Fruit fly (Drosophila melanogaster): ENCODE measurements around the gene Gapvd1.

Gapvd1 gene

dm6 chrX:11367783-11368509 is 42.8 kb downstream of the Gapvd1 start, which contains the start of the genes hop and Tim8 (continued):
- TF ChIP-seq Dll (GFP tag; IDR thresholded peaks at IDR 0.05; ENCODE audit: partially characterized antibody) (peak; percentile 87), sd (tag; optimal IDR thresholded peaks at IDR 0.05) (peak; percentile 82), CG2116 (GFP tag; optimal IDR thresholded peaks at IDR 0.05) (peak; percentile 74), mld (GFP tag; IDR thresholded peaks at IDR 0.05; ENCODE audit: partially characterized antibody) (peak; percentile 85), bigmax (GFP tag; optimal IDR thresholded peaks at IDR 0.05) (peak; percentile 94), vnd (GFP tag; IDR thresholded peaks at IDR 0.05; ENCODE audit: partially characterized antibody) (peak; percentile 92), MBD-R2 (GFP tag; IDR thresholded peaks at IDR 0.05) (peak; percentile 24; the same call in 1 of the 2 replicates), crp (GFP tag; optimal IDR thresholded peaks at IDR 0.05) (peak in 1 of 2 experiments; percentile 74), pho (GFP tag; optimal IDR thresholded peaks at IDR 0.05) (peak; percentile 2), knrl (GFP tag; IDR thresholded peaks at IDR 0.05; ENCODE audit: partially characterized antibody) (peak; percentile 91), lola (GFP tag; optimal IDR thresholded peaks at IDR 0.05) (peak in 1 of 3 experiments; percentile 5)

DNA sequence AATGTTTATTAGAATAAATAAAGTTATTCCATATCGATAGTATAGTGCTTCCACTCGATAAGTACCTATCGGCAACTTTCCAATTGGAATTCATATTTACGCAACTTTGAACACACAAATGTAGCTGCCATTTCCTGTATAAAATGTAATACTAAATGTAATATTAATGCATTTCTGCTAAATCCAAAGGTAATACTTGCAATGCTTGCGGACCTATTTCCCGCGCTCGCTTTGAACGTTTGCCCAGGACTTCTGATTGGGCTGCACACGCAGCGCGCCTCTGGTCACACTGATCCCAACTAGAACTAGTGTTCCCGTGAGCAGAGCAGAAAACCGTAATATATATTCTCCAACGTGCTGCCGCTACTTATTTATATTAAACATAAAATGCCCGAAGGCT is 44.2 kb downstream of the Gapvd1 start, which contains the start of gene dlg1:
Gene dlg1, plus strand, starts transcription at position 292 of the 400 bp plus-strand sequence.
- TF ChIP-seq CG9609 (GFP tag; optimal IDR thresholded peaks at IDR 0.05) (no peak), tgo (GFP tag; IDR thresholded peaks at IDR 0.05) (no peak), insv (GFP tag; optimal IDR thresholded peaks at IDR 0.05) (peak; percentile 94 to 99), Ets97D (GFP tag; optimal IDR thresholded peaks at IDR 0.05) (peak; percentile 11), dpn (GFP tag; optimal IDR thresholded peaks at IDR 0.05) (no peak), CG16813 (GFP tag; IDR thresholded peaks at IDR 0.05; ENCODE audit: partially characterized antibody) (peak; percentile 67), HmgZ (tag; optimal IDR thresholded peaks at IDR 0.05) (peak; percentile 14), lilli (GFP tag; optimal IDR thresholded peaks at IDR 0.05) (peak; percentile 8), Med (GFP tag) (peak; percentile 77), gfzf (GFP tag; optimal IDR thresholded peaks at IDR 0.05) (peak; percentile 67), Asciz (GFP tag; optimal IDR thresholded peaks at IDR 0.05) (no peak), Sin3A (optimal IDR thresholded peaks at IDR 0.05) (peak; percentile 8), Elba2 (GFP tag; optimal IDR thresholded peaks at IDR 0.05) (peak; percentile 63), stwl (tag; optimal IDR thresholded peaks at IDR 0.05) (peak; percentile 63), CG3995 (GFP tag; optimal IDR thresholded peaks at IDR 0.05) (peak; percentile 73), sna (GFP tag; IDR thresholded peaks at IDR 0.05; ENCODE audit: partially characterized antibody) (peak; percentile 56), tna (GFP tag; IDR thresholded peaks at IDR 0.05; ENCODE audit: partially characterized antibody) (no peak; the same call in 1 of the 2 replicates), C15 (GFP tag; IDR thresholded peaks at IDR 0.05) (no peak), Awh (GFP tag; IDR thresholded peaks at IDR 0.05) (no peak), sd (tag; optimal IDR thresholded peaks at IDR 0.05) (peak; percentile 30), Dref (GFP tag; IDR thresholded peaks at IDR 0.05) (peak; percentile 56), row (GFP tag; IDR thresholded peaks at IDR 0.05) (peak; percentile 33; the same call in 1 of the 3 replicates), Sry-δ (GFP tag; optimal IDR thresholded peaks at IDR 0.05) (peak; percentile 35), CG2129 (GFP tag; IDR thresholded peaks at IDR 0.05; ENCODE audit: partially characterized antibody) (peak; percentile 31; the same call in 1 of the 2 replicates), ato (GFP tag; IDR thresholded peaks at IDR 0.05; ENCODE audit: partially characterized antibody) (peak; percentile 34; the same call in 1 of the 2 replicates), CG13287 (GFP tag; IDR thresholded peaks at IDR 0.05; ENCODE audit: partially characterized antibody) (peak; percentile 78), CG7963 (GFP tag; IDR thresholded peaks at IDR 0.05; ENCODE audit: partially characterized antibody) (0 out of 3 replicates have a peak, but pooled peaks have one; percentile 6), hb (GFP tag; IDR thresholded peaks at IDR 0.05; ENCODE audit: partially characterized antibody) (peak; percentile 63; the same call in 2 of the 3 replicates), CG6791 (GFP tag; IDR thresholded peaks at IDR 0.05; ENCODE audit: partially characterized antibody) (peak; percentile 49; the same call in 1 of the 3 replicates), HLH4C (GFP tag; IDR thresholded peaks at IDR 0.05; ENCODE audit: partially characterized antibody) (peak; percentile 75), Dp (GFP tag; optimal IDR thresholded peaks at IDR 0.05) (peak; percentile 73), CG11560 (tag; IDR thresholded peaks at IDR 0.05) (peak; percentile 93), nerfin-2 (GFP tag; IDR thresholded peaks at IDR 0.05; ENCODE audit: partially characterized antibody) (peak; percentile 49; the same call in 1 of the 2 replicates), Ssrp (tag; optimal IDR thresholded peaks at IDR 0.05) (no peak), inv (GFP tag; IDR thresholded peaks at IDR 0.05; ENCODE audit: partially characterized antibody) (peak; percentile 58)

Data from whole organism, embryonic.